Fruit fly (Drosophila melanogaster): ENCODE data around the gene FucT6.
A peak's percentile ranks its signal among the peaks of the same experiment; 100 is the strongest.

The FucT6 gene

DNA sequence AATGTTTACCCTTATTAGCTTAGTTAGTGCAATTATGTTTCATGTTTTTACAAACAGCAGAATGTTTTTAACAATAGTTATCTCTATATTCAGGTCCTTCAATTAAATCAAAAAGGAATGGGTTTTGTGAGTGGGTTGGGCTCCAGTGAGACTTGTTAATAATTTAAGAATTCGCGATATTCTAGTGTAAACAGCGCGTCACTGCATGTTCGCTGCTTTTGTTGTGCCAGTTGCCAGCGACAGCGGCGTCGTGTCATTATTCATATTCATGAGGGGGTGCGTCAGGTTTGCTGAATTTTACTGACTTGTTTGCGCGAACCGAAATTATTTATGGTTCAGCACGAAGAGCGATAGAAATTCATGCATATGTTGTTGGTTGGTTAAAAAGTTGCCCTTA, 5.5 kb upstream of the FucT6 start, which contains the start of gene Amun (continued):
- TF ChIP-seq Dek (tag; optimal IDR thresholded peaks at IDR 0.05): no peak
- no peak for TF ChIP-seq chif (GFP tag; optimal IDR thresholded peaks at IDR 0.05)
- no peak for TF ChIP-seq gcm2 (GFP tag; optimal IDR thresholded peaks at IDR 0.05)
- no peak for TF ChIP-seq CG15696 (tag; optimal IDR thresholded peaks at IDR 0.05)
- TF ChIP-seq HHEX (GFP tag; optimal IDR thresholded peaks at IDR 0.05): peak; percentile 13
- TF ChIP-seq pum (GFP tag; optimal IDR thresholded peaks at IDR 0.05): no peak
- TF ChIP-seq inv (GFP tag; IDR thresholded peaks at IDR 0.05; ENCODE audit: partially characterized antibody): no peak
- TF ChIP-seq Ets65A (GFP tag): peak; percentile 90
- TF ChIP-seq Sox100B (GFP tag; optimal IDR thresholded peaks at IDR 0.05): no peak
- no peak for TF ChIP-seq CG9727 (GFP tag; optimal IDR thresholded peaks at IDR 0.05)
- TF ChIP-seq Hey (tag; optimal IDR thresholded peaks at IDR 0.05): no peak
- peak; percentile 32 for TF ChIP-seq gem (tag; optimal IDR thresholded peaks at IDR 0.05)
- TF ChIP-seq Elba2 (GFP tag; optimal IDR thresholded peaks at IDR 0.05): no peak
- TF ChIP-seq CG33557 (GFP tag; optimal IDR thresholded peaks at IDR 0.05): no peak
- TF ChIP-seq rib (GFP tag; IDR thresholded peaks at IDR 0.05): no peak
- TF ChIP-seq ERR (GFP tag; optimal IDR thresholded peaks at IDR 0.05): no peak
- no peak for TF ChIP-seq otp (GFP tag; IDR thresholded peaks at IDR 0.05)
- no peak for TF ChIP-seq Lhr (GFP tag; optimal IDR thresholded peaks at IDR 0.05)
- no peak for TF ChIP-seq hkb (optimal IDR thresholded peaks at IDR 0.05)
- TF ChIP-seq hkb (GFP tag; IDR thresholded peaks at IDR 0.05): no peak
- TF ChIP-seq CG3281 (GFP tag; optimal IDR thresholded peaks at IDR 0.05): peak; percentile 36
- no peak for TF ChIP-seq CG2129 (GFP tag; IDR thresholded peaks at IDR 0.05; ENCODE audit: partially characterized antibody)
- TF ChIP-seq pho (GFP tag; optimal IDR thresholded peaks at IDR 0.05): peak; percentile 21
- TF ChIP-seq ind (GFP tag; optimal IDR thresholded peaks at IDR 0.05): peak; percentile 39
- no peak for TF ChIP-seq CG16863 (GFP tag; optimal IDR thresholded peaks at IDR 0.05)
- no peak for TF ChIP-seq repo (GFP tag; optimal IDR thresholded peaks at IDR 0.05)
- no peak for TF ChIP-seq CG13123 (GFP tag; optimal IDR thresholded peaks at IDR 0.05)
- no peak for TF ChIP-seq CG30431 (GFP tag; optimal IDR thresholded peaks at IDR 0.05)
- no peak for TF ChIP-seq CG43689 (GFP tag; IDR thresholded peaks at IDR 0.05)
- TF ChIP-seq ham (GFP tag; IDR thresholded peaks at IDR 0.05): no peak
- no peak for TF ChIP-seq H2.0 (GFP tag; IDR thresholded peaks at IDR 0.05)
- no peak for TF ChIP-seq schlank (tag; optimal IDR thresholded peaks at IDR 0.05)
- no peak for TF ChIP-seq CG18476 (GFP tag; optimal IDR thresholded peaks at IDR 0.05)
- no peak for TF ChIP-seq CG8359 (GFP tag; optimal IDR thresholded peaks at IDR 0.05; ENCODE audit: borderline replicate concordance)
- TF ChIP-seq CG34376 (GFP tag; optimal IDR thresholded peaks at IDR 0.05): no peak
- no peak for TF ChIP-seq CG33213 (GFP tag; optimal IDR thresholded peaks at IDR 0.05)
- TF ChIP-seq HmgD (GFP tag; optimal IDR thresholded peaks at IDR 0.05): no peak
- no peak for TF ChIP-seq jumu (GFP tag; optimal IDR thresholded peaks at IDR 0.05)
- no peak for TF ChIP-seq CG18619 (GFP tag; optimal IDR thresholded peaks at IDR 0.05)
- peak; percentile 8 for TF ChIP-seq CG7839 (tag; optimal IDR thresholded peaks at IDR 0.05)
- TF ChIP-seq Hmx (GFP tag; optimal IDR thresholded peaks at IDR 0.05): no peak
- TF ChIP-seq CG4360 (GFP tag; IDR thresholded peaks at IDR 0.05): no peak
- no peak for TF ChIP-seq dimm (GFP tag; IDR thresholded peaks at IDR 0.05)
- TF ChIP-seq ato (GFP tag; IDR thresholded peaks at IDR 0.05; ENCODE audit: partially characterized antibody): no peak
- TF ChIP-seq CG7556 (GFP tag; optimal IDR thresholded peaks at IDR 0.05): no peak
- TF ChIP-seq ken (GFP tag; IDR thresholded peaks at IDR 0.05): peak; percentile 60; the same call in 2 of the 3 replicates
- TF ChIP-seq Taf1 (GFP tag; IDR thresholded peaks at IDR 0.05): peak; percentile 20; the same call in 1 of the 2 replicates
- TF ChIP-seq CG9817 (tag; optimal IDR thresholded peaks at IDR 0.05): peak; percentile 20
- no peak for TF ChIP-seq CG7357 (GFP tag; IDR thresholded peaks at IDR 0.05)
- TF ChIP-seq onecut (GFP tag; IDR thresholded peaks at IDR 0.05): no peak
- TF ChIP-seq Spps (tag; optimal IDR thresholded peaks at IDR 0.05): no peak
- no peak for TF ChIP-seq ac (GFP tag; optimal IDR thresholded peaks at IDR 0.05)
- peak; percentile 73 for TF ChIP-seq Rfx (GFP tag; IDR thresholded peaks at IDR 0.05)

All from whole organism, embryonic.